Worm (Caenorhabditis elegans) whole organism, L4 larva: ENCODE measurements around the gene T05A8.6.

Source experiments
- aha-1 ChIP-seq: fragments of 150-350 bp; peaks from one replicate; lab custom pipeline; 2014; ENCODE audit warnings: missing biosample characterization, missing genetic modification characterization
- duxl-1 ChIP-seq: sonication (generic microtip); optimal IDR thresholded peaks from 2 replicates; lab custom pipeline; 2016; ENCODE audit warnings: mild to moderate bottlenecking, missing genetic modification characterization, moderate library complexity, missing compliant biosample characterization; ENCODE audit not compliant: poor library complexity
- lin-13 ChIP-seq: fragments of 150-350 bp; optimal IDR thresholded peaks from 2 replicates; lab custom pipeline; 2014; ENCODE audit warnings: missing biosample characterization, missing genetic modification reagents, missing genetic modification characterization
- lin-15B ChIP-seq: fragments of 150-350 bp; sonication (generic microtip); optimal IDR thresholded peaks from 3 replicates; lab custom pipeline; 2014; ENCODE audit warnings: missing biosample characterization, missing genetic modification characterization
- lin-29 ChIP-seq: fragments of 200-800 bp; sonication (Bioruptor generic); IDR thresholded peaks from 2 replicates; pipeline ENCODE4 v1.3.6; 2022; ENCODE audit warnings: missing genetic modification reagents, missing genetic modification characterization, missing compliant biosample characterization
- lin-39 ChIP-seq: fragments of 150-350 bp; optimal IDR thresholded peaks from 2 replicates; lab custom pipeline; 2014; ENCODE audit warnings: missing biosample characterization, missing genetic modification reagents, missing genetic modification characterization
- mes-2 ChIP-seq: sonication (generic microtip); optimal IDR thresholded peaks from 2 replicates; lab custom pipeline; 2016; ENCODE audit warnings: missing genotype, mild to moderate bottlenecking, missing genetic modification characterization, missing compliant biosample characterization; ENCODE audit not compliant: poor library complexity, severe bottlenecking
- nhr-237 ChIP-seq: sonication (generic microtip); optimal IDR thresholded peaks from 2 replicates; lab custom pipeline; 2017; ENCODE audit warnings: missing biosample characterization, missing genetic modification characterization
- nhr-41 ChIP-seq: fragments of 200-800 bp; sonication (Bioruptor generic); IDR thresholded peaks from 2 replicates; pipeline ENCODE4 v1.3.6; 2022; ENCODE audit warnings: missing genetic modification reagents, missing genetic modification characterization, missing compliant biosample characterization
- nhr-6 ChIP-seq: fragments of 150-350 bp; optimal IDR thresholded peaks from 2 replicates; lab custom pipeline; 2014; ENCODE audit warnings: missing biosample characterization, missing genetic modification characterization
- nhr-77 ChIP-seq: fragments of 150-350 bp; optimal IDR thresholded peaks from 2 replicates; lab custom pipeline; 2014; ENCODE audit warnings: missing biosample characterization, missing genetic modification characterization
- zip-2 ChIP-seq: fragments of 150-350 bp; optimal IDR thresholded peaks from 2 replicates; lab custom pipeline; 2014; ENCODE audit warnings: missing biosample characterization, missing genetic modification characterization

ce11 chrII:2735192-2735591 lies 4.3 kb downstream of the T05A8.6 start, which contains the start of gene wdr-31:
- TF ChIP-seq lin-15B (tag; lab: Kevin White, UChicago) (no peak), lin-13 (no peak), lin-29 (GFP tag; lab: Robert Waterston, UW) (no peak), zip-2 (tag; lab: Kevin White, UChicago) (no peak), mes-2 (tag; lab: Kevin White, UChicago) (no peak), nhr-77 (tag; lab: Kevin White, UChicago) (no peak), aha-1 (tag; lab: Kevin White, UChicago) (no peak), nhr-41 (GFP tag; lab: Robert Waterston, UW) (no peak), lin-39 (tag; lab: Kevin White, UChicago) (no peak), nhr-237 (tag; lab: Kevin White, UChicago) (no peak), nhr-6 (tag; lab: Kevin White, UChicago) (no peak), duxl-1 (tag; lab: Kevin White, UChicago) (no peak)
